Worm (Caenorhabditis elegans): ENCODE measurements around the gene R151.2.

- TF ChIP-seq nhr-76 (tag; optimal IDR thresholded peaks at IDR 0.05) (no peak), nhr-237 (tag; optimal IDR thresholded peaks at IDR 0.05) (no peak), ztf-11 (tag; optimal IDR thresholded peaks at IDR 0.05) (no peak), nhr-12 (tag; optimal IDR thresholded peaks at IDR 0.05) (no peak), nhr-85 (tag) (no peak), unc-86 (tag; optimal IDR thresholded peaks at IDR 0.05) (no peak), egl-27 (tag; optimal IDR thresholded peaks at IDR 0.05) (no peak)
Observed at ce11 chrIII:7246389-7246788, 36.6 kb downstream of the R151.2 start.

Data from whole organism, L1 larva.